Fruit fly (Drosophila melanogaster) whole organism, adult: ENCODE data around the gene nerfin-1.

ENCODE experiments used
- CG14711 ChIP-seq: fragments of 200-800 bp; sonication (Bioruptor generic); optimal IDR thresholded peaks from 2 replicates; lab custom pipeline; 2018; ENCODE audit warnings: missing biosample characterization, mild to moderate bottlenecking, missing genetic modification characterization, moderate library complexity
- CG7101 ChIP-seq: fragments of 200-800 bp; sonication (Bioruptor generic); optimal IDR thresholded peaks from 2 replicates; lab custom pipeline; 2018; ENCODE audit warnings: missing biosample characterization, mild to moderate bottlenecking, missing genetic modification characterization, moderate library complexity
- Clk ChIP-seq: fragments of 200-800 bp; sonication (Bioruptor generic); optimal IDR thresholded peaks from 2 replicates; lab custom pipeline; 2017; ENCODE audit warnings: missing biosample characterization, missing genetic modification characterization
- kay ChIP-seq: fragments of 200-800 bp; sonication (Bioruptor generic); peaks from one replicate; lab custom pipeline; 2016; ENCODE audit warnings: missing biosample characterization, missing genetic modification characterization, borderline replicate concordance
- ovo ChIP-seq: fragments of 200-800 bp; sonication (Bioruptor generic); optimal IDR thresholded peaks from 2 replicates; lab custom pipeline; 2016; ENCODE audit warnings: missing biosample characterization, missing genetic modification characterization
- tj ChIP-seq: fragments of 200-800 bp; sonication (Bioruptor generic); optimal IDR thresholded peaks from 3 replicates; lab custom pipeline; 2017; ENCODE audit warnings: missing biosample characterization, mild to moderate bottlenecking, missing genetic modification characterization, moderate library complexity

- no peak for TF ChIP-seq tj
- TF ChIP-seq ovo (GFP tag; lab: Kevin White, UChicago): no peak
- no peak for TF ChIP-seq CG14711 (tag; lab: Kevin White, UChicago)
- TF ChIP-seq Clk (GFP tag; lab: Kevin White, UChicago): no peak
- no peak for TF ChIP-seq kay (GFP tag; lab: Kevin White, UChicago)
- no peak for TF ChIP-seq CG7101 (tag; lab: Kevin White, UChicago)
Observed at dm6 chr3L:958605-959004, 49.7 kb downstream of the nerfin-1 start.
